Worm (Caenorhabditis elegans): ENCODE data around the gene Y110A2AL.6.

ce11 chrII:2878909-2879308 is 37.5 kb upstream of the Y110A2AL.6 start:
- TF ChIP-seq elt-3 (tag; optimal IDR thresholded peaks at IDR 0.05) (no peak), ham-2 (GFP tag; optimal IDR thresholded peaks at IDR 0.05) (no peak), unc-62 (GFP tag; optimal IDR thresholded peaks at IDR 0.05) (no peak), pha-4 (tag; optimal IDR thresholded peaks at IDR 0.05) (no peak), nhr-12 (tag; optimal IDR thresholded peaks at IDR 0.05) (no peak), elt-1 (tag; optimal IDR thresholded peaks at IDR 0.05; ENCODE audit: borderline replicate concordance, insufficient read depth) (no peak), nhr-237 (tag; optimal IDR thresholded peaks at IDR 0.05) (no peak), mab-5 (tag; optimal IDR thresholded peaks at IDR 0.05) (no peak), M03D4.4 (tag; optimal IDR thresholded peaks at IDR 0.05) (no peak), sptf-1 (tag; optimal IDR thresholded peaks at IDR 0.05) (no peak)

Data from whole organism, mixed stage, embryonic.